Fruit fly (Drosophila melanogaster): ENCODE results near the gene CG12147.

DNA sequence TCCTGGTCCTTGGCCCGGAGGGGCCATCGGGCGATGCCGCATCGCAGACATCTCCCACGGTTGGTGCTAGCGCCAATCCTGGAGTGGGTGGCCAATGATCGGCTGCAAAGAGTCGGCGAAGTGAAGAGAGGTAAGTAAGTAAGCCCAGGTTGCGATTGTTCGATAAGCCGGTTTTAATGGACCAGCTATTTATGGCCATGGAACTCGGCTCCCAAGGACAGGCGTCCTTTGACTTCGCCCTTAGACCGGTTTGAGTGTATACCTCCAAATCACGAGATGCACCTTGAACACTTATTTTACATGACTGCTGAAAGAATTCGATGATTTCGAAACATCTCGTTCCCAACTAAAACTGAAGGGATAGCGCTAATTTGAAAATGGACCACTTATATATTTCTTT, 41.3 kb downstream of the CG12147 start:
- TF ChIP-seq pan (optimal IDR thresholded peaks at IDR 0.05), result no peak
- TF ChIP-seq HLH106 (tag; optimal IDR thresholded peaks at IDR 0.05), result no peak
- TF ChIP-seq psq (GFP tag; optimal IDR thresholded peaks at IDR 0.05), result no peak
